Fruit fly (Drosophila melanogaster) whole organism, wandering third instar larva: ENCODE results near the gene Gnf1.

Source experiments
- Abd-B ChIP-seq: fragments of >200 bp; optimal IDR thresholded peaks from 2 replicates; lab custom pipeline; 2017; ENCODE audit warnings: missing biosample characterization, missing genetic modification characterization
- CG32264 ChIP-seq: fragments of 200-800 bp; sonication (Bioruptor generic); optimal IDR thresholded peaks from 2 replicates; lab custom pipeline; 2016; ENCODE audit warnings: missing biosample characterization, missing genetic modification characterization
- CG9705 ChIP-seq: fragments of 200-800 bp; sonication (Bioruptor generic); optimal IDR thresholded peaks from 2 replicates; lab custom pipeline; 2018; ENCODE audit warnings: missing biosample characterization, mild to moderate bottlenecking, missing genetic modification characterization
- CrebA ChIP-seq: fragments of 200-800 bp; sonication (Bioruptor generic); optimal IDR thresholded peaks from 2 replicates; lab custom pipeline; 2016; ENCODE audit warnings: missing biosample characterization, mild to moderate bottlenecking, missing genetic modification characterization, borderline replicate concordance
- Dfd ChIP-seq: fragments of >200 bp; optimal IDR thresholded peaks from 2 replicates; lab custom pipeline; 2017; ENCODE audit warnings: missing biosample characterization, missing genetic modification characterization
- Dif ChIP-seq: fragments of 200-275, 200-300 bp; sonication (Bioruptor generic); optimal IDR thresholded peaks from 2 replicates; lab custom pipeline; 2018; ENCODE audit warnings: missing biosample characterization, missing genetic modification characterization; ENCODE audit not compliant: partially characterized antibody
- HLH106 ChIP-seq: fragments of 200-800 bp; optimal IDR thresholded peaks from 3 replicates; lab custom pipeline; 2019; ENCODE audit warnings: missing biosample characterization, mild to moderate bottlenecking, missing genetic modification characterization, moderate library complexity
- Hnf4 ChIP-seq: fragments of 200-800 bp; sonication (Bioruptor generic); optimal IDR thresholded peaks from 2 replicates; lab custom pipeline; 2016; ENCODE audit warnings: missing biosample characterization, mild to moderate bottlenecking, missing genetic modification characterization
- Hr78 ChIP-seq: fragments of >200 bp; optimal IDR thresholded peaks from 2 replicates; lab custom pipeline; 2017; ENCODE audit warnings: missing biosample characterization, missing genetic modification characterization
- Hr83 ChIP-seq: fragments of 200-300 bp; sonication (Bioruptor generic); optimal IDR thresholded peaks from 2 replicates; lab custom pipeline; 2016; ENCODE audit warnings: missing biosample characterization, mild to moderate bottlenecking, missing genetic modification characterization, moderate library complexity; ENCODE audit not compliant: poor library complexity, severe bottlenecking
- Mio ChIP-seq: sonication (Bioruptor generic); optimal IDR thresholded peaks from 2 replicates; lab custom pipeline; 2016; ENCODE audit warnings: missing biosample characterization, missing genetic modification characterization
- Myc ChIP-seq: fragments of >200 bp; optimal IDR thresholded peaks from 2 replicates; lab custom pipeline; 2017
- N ChIP-seq: fragments of >200 bp; optimal IDR thresholded peaks from 2 replicates; lab custom pipeline; 2018; ENCODE audit warnings: missing biosample characterization, missing external identifiers, missing genetic modification characterization
- OdsH ChIP-seq: fragments of 200-800 bp; sonication (Bioruptor generic); optimal IDR thresholded peaks from 2 replicates; lab custom pipeline; 2016; ENCODE audit warnings: missing biosample characterization, mild to moderate bottlenecking, missing genetic modification characterization
- Rel ChIP-seq, 2 experiments: fragments of 200-800 bp; sonication (Bioruptor generic) in 1 of 2; optimal IDR thresholded peaks; 2 replicates in 1 of 2; 3 replicates in 1 of 2; lab custom pipeline; 2016 to 2019; ENCODE audit warnings: mild to moderate bottlenecking in 2 of 2, missing biosample characterization in 2 of 2, missing genetic modification characterization in 2 of 2, moderate library complexity in 1 of 2
- Sp1 ChIP-seq: fragments of 200-800 bp; sonication (Bioruptor generic); optimal IDR thresholded peaks from 3 replicates; lab custom pipeline; 2019; ENCODE audit warnings: missing biosample characterization, mild to moderate bottlenecking, missing genetic modification characterization, moderate library complexity
- Vsx2 ChIP-seq: fragments of 200-300, 225-300 bp; sonication (Bioruptor generic); optimal IDR thresholded peaks from 2 replicates; lab custom pipeline; 2018; ENCODE audit warnings: missing biosample characterization, missing genetic modification characterization; ENCODE audit not compliant: partially characterized antibody
- br ChIP-seq: fragments of 200-800 bp; sonication (Bioruptor generic); optimal IDR thresholded peaks from 2 replicates; lab custom pipeline; 2016; ENCODE audit warnings: missing biosample characterization, missing genetic modification characterization
- dl ChIP-seq, 2 experiments: fragments of 175-275, 200-275 bp in 1 of 2; fragments of 200-275 bp in 1 of 2; sonication (Bioruptor generic); optimal IDR thresholded peaks; lab custom pipeline; 2018; ENCODE audit warnings: mild to moderate bottlenecking in 2 of 2, missing biosample characterization in 2 of 2, missing genetic modification characterization in 2 of 2, moderate library complexity in 2 of 2; ENCODE audit not compliant: partially characterized antibody in 2 of 2, insufficient read depth in 1 of 2
- dmrt93B ChIP-seq: fragments of 200-800 bp; sonication (Bioruptor generic); optimal IDR thresholded peaks from 2 replicates; lab custom pipeline; 2018; ENCODE audit warnings: missing biosample characterization, mild to moderate bottlenecking, missing genetic modification characterization
- dsf ChIP-seq: sonication (Bioruptor generic); optimal IDR thresholded peaks from 2 replicates; lab custom pipeline; 2016; ENCODE audit warnings: missing biosample characterization, missing genetic modification characterization, borderline replicate concordance
- ey ChIP-seq: fragments of 200-800 bp; sonication (Bioruptor generic); optimal IDR thresholded peaks from 2 replicates; lab custom pipeline; 2016; ENCODE audit warnings: missing biosample characterization, missing genetic modification characterization
- foxo ChIP-seq, 2 experiments: fragments of 200-800 bp; sonication (Bioruptor generic); optimal IDR thresholded peaks; 2 replicates in 1 of 2; 3 replicates in 1 of 2; lab custom pipeline; 2016 to 2017; ENCODE audit warnings: missing biosample characterization in 2 of 2, missing genetic modification characterization in 2 of 2
- fru ChIP-seq: fragments of 200-800 bp; sonication (Bioruptor generic); optimal IDR thresholded peaks from 3 replicates; lab custom pipeline; 2016; ENCODE audit warnings: missing biosample characterization, mild to moderate bottlenecking, missing genetic modification characterization
- h ChIP-seq: fragments of 200-800 bp; sonication (Bioruptor generic); optimal IDR thresholded peaks from 3 replicates; lab custom pipeline; 2016; ENCODE audit warnings: missing biosample characterization, mild to moderate bottlenecking, missing genetic modification characterization
- jim ChIP-seq: fragments of 175-275, 200-325 bp; sonication (Bioruptor generic); optimal IDR thresholded peaks from 2 replicates; lab custom pipeline; 2016; ENCODE audit warnings: missing biosample characterization, mild to moderate bottlenecking, missing genetic modification characterization
- lola ChIP-seq: fragments of >200 bp; optimal IDR thresholded peaks from 2 replicates; lab custom pipeline; 2017; ENCODE audit warnings: missing biosample characterization, missing genetic modification characterization
- pan ChIP-seq: fragments of >200 bp; optimal IDR thresholded peaks from 2 replicates; lab custom pipeline; 2017
- sage ChIP-seq: fragments of 200-800 bp; sonication (Bioruptor generic); optimal IDR thresholded peaks from 2 replicates; lab custom pipeline; 2016; ENCODE audit warnings: missing biosample characterization, mild to moderate bottlenecking, missing genetic modification characterization
- sv ChIP-seq: fragments of 200-800 bp; sonication (Bioruptor generic); optimal IDR thresholded peaks from 3 replicates; lab custom pipeline; 2016; ENCODE audit warnings: missing biosample characterization, missing genetic modification characterization
- tai ChIP-seq: sonication (Bioruptor generic); optimal IDR thresholded peaks from 2 replicates; lab custom pipeline; 2016; ENCODE audit warnings: missing biosample characterization, missing genetic modification characterization
- usp ChIP-seq: fragments of >200 bp; optimal IDR thresholded peaks from 2 replicates; lab custom pipeline; 2017; ENCODE audit warnings: missing biosample characterization, missing genetic modification characterization
- woc ChIP-seq: sonication (Bioruptor generic); optimal IDR thresholded peaks from 2 replicates; lab custom pipeline; 2016; ENCODE audit warnings: missing biosample characterization, mild to moderate bottlenecking, missing genetic modification characterization

Gnf1 gene

DNA sequence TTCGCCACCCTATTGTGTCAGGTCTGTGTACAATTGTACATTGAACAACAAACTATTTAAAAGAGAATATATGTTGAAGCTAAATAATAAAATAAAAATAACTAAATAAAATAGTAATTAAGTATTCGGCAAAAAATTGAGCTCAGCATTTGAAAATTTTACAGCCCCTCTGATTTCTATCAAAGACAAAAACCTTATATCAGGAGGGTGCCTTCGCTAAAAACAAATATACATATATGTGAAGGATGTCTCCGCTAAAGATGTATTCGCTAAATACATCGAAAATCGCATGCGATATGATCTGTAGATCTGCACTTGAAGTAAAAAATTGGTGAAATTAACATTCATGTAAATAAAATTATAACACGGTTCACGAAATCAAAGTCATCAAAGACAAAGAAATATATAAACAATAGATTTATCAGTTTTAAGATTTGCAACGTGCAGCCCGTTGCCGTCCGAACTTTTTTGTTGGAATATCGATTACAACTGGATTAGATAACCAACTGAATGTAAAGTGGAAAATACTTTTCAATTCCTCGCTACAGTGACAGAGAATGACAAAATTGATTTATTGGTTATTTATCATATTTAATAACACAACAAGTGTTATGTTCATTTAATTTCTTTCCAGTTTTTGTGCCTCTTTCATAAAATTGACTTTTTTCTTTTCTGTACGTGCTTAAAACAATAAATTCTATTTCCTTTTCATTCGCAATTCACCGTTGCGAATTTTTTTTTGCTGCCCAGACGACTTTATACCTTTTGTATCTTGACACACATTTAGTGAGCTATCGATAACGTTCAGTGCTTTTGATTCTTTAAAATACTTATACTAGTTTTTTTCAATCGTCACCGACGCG lies at the start of gene Gnf1:
Gene Gnf1 (plus strand): TSS at position 859 of the 863 bp plus-strand sequence.
- no peak for TF ChIP-seq CrebA (GFP tag; lab: Kevin White, UChicago)
- no peak for TF ChIP-seq Sp1 (GFP tag; lab: Kevin White, UChicago)
- no peak for TF ChIP-seq OdsH (GFP tag; lab: Kevin White, UChicago)
- TF ChIP-seq jim (GFP tag; lab: Kevin White, UChicago), result no peak
- no peak for TF ChIP-seq Mio (GFP tag; lab: Kevin White, UChicago)
- no peak for TF ChIP-seq sage (GFP tag; lab: Kevin White, UChicago)
- no peak for TF ChIP-seq pan (lab: Kevin White, UChicago)
- no peak for TF ChIP-seq N
- no peak for TF ChIP-seq CG9705 (GFP tag; lab: Kevin White, UChicago)
- no peak for TF ChIP-seq usp (GFP tag; lab: Kevin White, UChicago)
- no peak for TF ChIP-seq Dfd (GFP tag; lab: Kevin White, UChicago)
- peak; percentile 40 for TF ChIP-seq Myc (lab: Kevin White, UChicago)
- TF ChIP-seq HLH106 (tag; lab: Kevin White, UChicago), result no peak
- peak; percentile 3 for TF ChIP-seq Hnf4 (GFP tag; lab: Kevin White, UChicago)
- TF ChIP-seq br (GFP tag; lab: Kevin White, UChicago), result no peak
- no peak for TF ChIP-seq ey (GFP tag; lab: Kevin White, UChicago)
- TF ChIP-seq Hr78, result no peak
- TF ChIP-seq woc, result peak; percentile 6

DNA sequence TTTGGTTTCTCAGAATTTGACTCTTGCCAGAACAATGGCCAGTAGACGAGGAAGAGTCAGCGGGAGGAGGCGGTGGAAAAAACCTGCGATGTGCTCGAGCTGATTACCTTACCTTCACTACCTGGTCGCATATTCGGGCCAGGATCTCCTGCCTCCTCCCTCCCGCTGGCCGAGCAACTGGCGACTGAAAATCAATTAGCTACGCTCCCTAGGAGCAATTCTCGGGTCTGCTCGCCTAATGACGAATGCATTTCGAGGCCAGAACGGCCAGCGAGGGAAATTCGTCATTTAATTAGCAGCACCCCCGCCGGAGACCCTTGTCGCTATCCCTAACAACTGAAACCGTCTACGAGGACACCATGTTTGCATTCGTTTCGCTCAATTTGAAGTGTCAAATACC lies 48.4 kb upstream of the Gnf1 start:
- TF ChIP-seq sage (GFP tag; lab: Kevin White, UChicago) (no peak), pan (lab: Kevin White, UChicago) (no peak), sv (no peak), Dif (no peak), dmrt93B (GFP tag; lab: Kevin White, UChicago) (no peak), HLH106 (tag; lab: Kevin White, UChicago) (no peak), Mio (GFP tag; lab: Kevin White, UChicago) (no peak), Sp1 (GFP tag; lab: Kevin White, UChicago) (no peak), lola (no peak), foxo (GFP tag; optimal IDR thresholded peaks at IDR 0.05; lab: Kevin White, UChicago) (no peak), jim (GFP tag; lab: Kevin White, UChicago) (no peak), h (GFP tag; lab: Kevin White, UChicago) (no peak), tai (GFP tag; lab: Kevin White, UChicago) (no peak), Hr83 (GFP tag; lab: Kevin White, UChicago) (no peak), OdsH (GFP tag; lab: Kevin White, UChicago) (no peak)

dm6 chr3R:4858508-4859275 lies 47.7 kb upstream of the Gnf1 start:
- TF ChIP-seq Myc (lab: Kevin White, UChicago), result no peak
- no peak for TF ChIP-seq OdsH (GFP tag; lab: Kevin White, UChicago)
- TF ChIP-seq Vsx2, result no peak
- TF ChIP-seq usp (GFP tag; lab: Kevin White, UChicago), result no peak
- TF ChIP-seq Hnf4 (GFP tag; lab: Kevin White, UChicago), result no peak
- no peak for TF ChIP-seq sage (GFP tag; lab: Kevin White, UChicago)
- TF ChIP-seq sv, result no peak
- no peak for TF ChIP-seq ey (GFP tag; lab: Kevin White, UChicago)
- no peak for TF ChIP-seq br (GFP tag; lab: Kevin White, UChicago)
- TF ChIP-seq Abd-B (GFP tag; lab: Kevin White, UChicago), result no peak
- no peak for TF ChIP-seq fru (GFP tag; lab: Kevin White, UChicago)
- TF ChIP-seq dl (GFP tag; optimal IDR thresholded peaks at IDR 0.05; lab: Kevin White, UChicago; ENCODE audit: insufficient read depth in 1 of 2, partially characterized antibody in 2 of 2), result no peak
- TF ChIP-seq h (GFP tag; lab: Kevin White, UChicago), result no peak
- TF ChIP-seq Rel (GFP tag; optimal IDR thresholded peaks at IDR 0.05; lab: Kevin White, UChicago), result no peak
- no peak for TF ChIP-seq Rel (tag; optimal IDR thresholded peaks at IDR 0.05; lab: Kevin White, UChicago)
- TF ChIP-seq CG32264 (GFP tag; lab: Kevin White, UChicago), result no peak
- no peak for TF ChIP-seq Dfd (GFP tag; lab: Kevin White, UChicago)
- no peak for TF ChIP-seq HLH106 (tag; lab: Kevin White, UChicago)
- no peak for TF ChIP-seq dsf (GFP tag; lab: Kevin White, UChicago)
- TF ChIP-seq Sp1 (GFP tag; lab: Kevin White, UChicago), result no peak
- no peak for TF ChIP-seq Hr78
